Worm (Caenorhabditis elegans) whole organism, L3 larva: ENCODE measurements around the gene ZK686.3.

Experiments used
- ZK546.5 ChIP-seq: sonication (generic microtip); optimal IDR thresholded peaks from 2 replicates; lab custom pipeline; 2017; ENCODE audit warnings: missing biosample characterization, missing genetic modification characterization
- egl-27 ChIP-seq: sonication (generic microtip); optimal IDR thresholded peaks from 4 replicates; lab custom pipeline; 2017; ENCODE audit warnings: missing biosample characterization, missing genetic modification reagents, missing genetic modification characterization
- nhr-76 ChIP-seq: fragments of 150-350 bp; sonication (generic microtip); optimal IDR thresholded peaks from 5 replicates; lab custom pipeline; 2014; ENCODE audit warnings: missing biosample characterization, missing genetic modification characterization
- pha-4 ChIP-seq: fragments of 150-350 bp; optimal IDR thresholded peaks from 2 replicates; lab custom pipeline; 2014; ENCODE audit warnings: missing biosample characterization, missing genetic modification reagents, missing genetic modification characterization
- skn-1 ChIP-seq: fragments of 150-350 bp; optimal IDR thresholded peaks from 2 replicates; lab custom pipeline; 2014; ENCODE audit warnings: missing biosample characterization, missing genetic modification characterization
- snpc-4 ChIP-seq: fragments of 150-350 bp; optimal IDR thresholded peaks from 2 replicates; lab custom pipeline; 2014; ENCODE audit warnings: missing biosample characterization, missing genetic modification characterization
- tbx-2 ChIP-seq: sonication (generic microtip); optimal IDR thresholded peaks from 2 replicates; lab custom pipeline; 2016; ENCODE audit warnings: mild to moderate bottlenecking, missing genetic modification characterization, missing compliant biosample characterization
- unc-62 ChIP-seq: fragments of 150-350 bp; sonication (generic microtip); optimal IDR thresholded peaks from 4 replicates; lab custom pipeline; 2014; ENCODE audit warnings: missing biosample characterization, missing genetic modification reagents, missing genetic modification characterization
- zag-1 ChIP-seq: fragments of 150-350 bp; optimal IDR thresholded peaks from 2 replicates; lab custom pipeline; 2014; ENCODE audit warnings: missing biosample characterization, missing genetic modification characterization

- TF ChIP-seq tbx-2 (tag; lab: Kevin White, UChicago) (no peak), pha-4 (tag; lab: Kevin White, UChicago) (peak; percentile 31), egl-27 (no peak), snpc-4 (no peak), ZK546.5 (tag; lab: Kevin White, UChicago) (no peak), nhr-76 (tag; lab: Kevin White, UChicago) (no peak), zag-1 (tag; lab: Kevin White, UChicago) (no peak), unc-62 (GFP tag; lab: Kevin White, UChicago) (no peak), skn-1 (tag; lab: Kevin White, UChicago) (no peak)
These were observed 10.3 kb downstream of the ZK686.3 start, which contains the start of gene pcp-1 for ce11 chrIII:7758562-7758961.
